Fruit fly (Drosophila melanogaster): Measurements from ENCODE around the gene mtd.
A peak's percentile ranks its signal among the peaks of the same experiment; 100 is the strongest.

- TF ChIP-seq CG13424 (tag; optimal IDR thresholded peaks at IDR 0.05) (no peak), oc (tag; optimal IDR thresholded peaks at IDR 0.05) (no peak), stwl (tag; optimal IDR thresholded peaks at IDR 0.05) (peak; percentile 58), toy (GFP tag; IDR thresholded peaks at IDR 0.05) (no peak), CG7987 (GFP tag; optimal IDR thresholded peaks at IDR 0.05) (no peak), CG9215 (GFP tag; IDR thresholded peaks at IDR 0.05) (no peak), Lpt (GFP tag; optimal IDR thresholded peaks at IDR 0.05) (no peak)
Observed at dm6 chr3R:5374720-5375119, 24.5 kb upstream of the mtd start, which contains the start of the genes hd and CG14667.

Data from whole organism, embryonic.